Fruit fly (Drosophila melanogaster) whole organism, embryonic: ENCODE results near the gene CG11396.
A peak's percentile ranks its signal among the peaks of the same experiment; 100 is the strongest.

ENCODE experiments used
- Bgb ChIP-seq: fragments of 200-800 bp; sonication (Bioruptor generic); IDR thresholded peaks from 2 replicates; pipeline ENCODE4 v1.3.6; 2022; ENCODE audit warnings: missing biosample characterization, missing genetic modification characterization; ENCODE audit not compliant: partially characterized antibody
- CG10274 ChIP-seq: fragments of 200-800 bp; sonication (Bioruptor generic); optimal IDR thresholded peaks from 3 replicates; lab custom pipeline; 2017; ENCODE audit warnings: missing biosample characterization, mild to moderate bottlenecking, missing genetic modification characterization
- CG11398 ChIP-seq: fragments of 200-800 bp; sonication (Bioruptor generic); optimal IDR thresholded peaks from 2 replicates; lab custom pipeline; 2016; ENCODE audit warnings: missing biosample characterization, missing genetic modification characterization
- CG11504 ChIP-seq: fragments of 200-800 bp; sonication (Bioruptor generic); optimal IDR thresholded peaks from 3 replicates; lab custom pipeline; 2019; ENCODE audit warnings: missing biosample characterization, mild to moderate bottlenecking, missing genetic modification characterization, moderate library complexity
- CG11560 ChIP-seq: fragments of 200-800 bp; sonication (Bioruptor generic); IDR thresholded peaks from 3 replicates; pipeline ENCODE4 v1.3.6; 2022; ENCODE audit warnings: missing biosample characterization, missing genetic modification characterization
- CG12219 ChIP-seq: fragments of 200-800 bp; sonication (Bioruptor generic); optimal IDR thresholded peaks from 3 replicates; lab custom pipeline; 2018; ENCODE audit warnings: missing biosample characterization, mild to moderate bottlenecking, missing genetic modification characterization
- CG12391 ChIP-seq: fragments of 200-800 bp; sonication (Bioruptor generic); optimal IDR thresholded peaks from 3 replicates; lab custom pipeline; 2018; ENCODE audit warnings: missing biosample characterization, mild to moderate bottlenecking, missing genetic modification characterization, moderate library complexity
- CG15269 ChIP-seq: fragments of 200-800 bp; sonication (Bioruptor generic); optimal IDR thresholded peaks from 2 replicates; lab custom pipeline; 2018; ENCODE audit warnings: missing biosample characterization, mild to moderate bottlenecking, missing genetic modification characterization, moderate library complexity
- CG18599 ChIP-seq: fragments of 200-800 bp; sonication (Bioruptor generic); optimal IDR thresholded peaks from 3 replicates; lab custom pipeline; 2017; ENCODE audit warnings: missing biosample characterization, missing genetic modification characterization, mild to moderate bottlenecking, moderate library complexity, missing genetic modification reagents
- CG2120 ChIP-seq: fragments of 200-800 bp; sonication (Bioruptor generic); optimal IDR thresholded peaks from 3 replicates; lab custom pipeline; 2016; ENCODE audit warnings: missing biosample characterization, missing genetic modification characterization
- CG32532 ChIP-seq: fragments of 200-800 bp; sonication (Bioruptor generic); IDR thresholded peaks from 2 replicates; pipeline ENCODE4 v1.3.6; 2022; ENCODE audit warnings: missing biosample characterization, missing genetic modification characterization
- CG4820 ChIP-seq: fragments of 200-800 bp; sonication (Bioruptor generic); optimal IDR thresholded peaks from 3 replicates; lab custom pipeline; 2016; ENCODE audit warnings: missing biosample characterization, missing genetic modification characterization
- CG5245 ChIP-seq: fragments of 200-800 bp; sonication (Bioruptor generic); optimal IDR thresholded peaks from 3 replicates; lab custom pipeline; 2016; ENCODE audit warnings: missing biosample characterization, missing genetic modification characterization
- CG6765 ChIP-seq: fragments of 200-800 bp; sonication (Bioruptor generic); optimal IDR thresholded peaks from 3 replicates; lab custom pipeline; 2017; ENCODE audit warnings: missing biosample characterization, mild to moderate bottlenecking, missing genetic modification characterization
- CG7271 ChIP-seq: fragments of 200-800 bp; sonication (Bioruptor generic); optimal IDR thresholded peaks from 2 replicates; lab custom pipeline; 2018; ENCODE audit warnings: missing biosample characterization, mild to moderate bottlenecking, missing genetic modification characterization, moderate library complexity
- CG7786 ChIP-seq: fragments of 200-800 bp; sonication (Bioruptor generic); optimal IDR thresholded peaks from 2 replicates; lab custom pipeline; 2016; ENCODE audit warnings: missing biosample characterization, missing genetic modification characterization
- CG7987 ChIP-seq: fragments of 200-800 bp; sonication (Bioruptor generic); optimal IDR thresholded peaks from 2 replicates; lab custom pipeline; 2018; ENCODE audit warnings: missing biosample characterization, mild to moderate bottlenecking, missing genetic modification characterization, moderate library complexity
- CG8924 ChIP-seq: fragments of 200-800 bp; optimal IDR thresholded peaks from 3 replicates; lab custom pipeline; 2019; ENCODE audit warnings: missing biosample characterization, mild to moderate bottlenecking, missing genetic modification characterization, moderate library complexity
- Chrac-16 ChIP-seq: fragments of 200-800 bp; sonication (Bioruptor generic); optimal IDR thresholded peaks from 3 replicates; lab custom pipeline; 2016; ENCODE audit warnings: missing biosample characterization, missing genetic modification characterization
- D ChIP-seq, 2 experiments: fragments of 200-800 bp in 1 of 2; fragments of >200 bp in 1 of 2; sonication (Bioruptor generic) in 1 of 2; optimal IDR thresholded peaks; 2 replicates in 1 of 2; 3 replicates in 1 of 2; lab custom pipeline; 2017; ENCODE audit warnings: mild to moderate bottlenecking in 1 of 2, missing biosample characterization in 1 of 2, missing genetic modification characterization in 1 of 2, missing genetic modification reagents in 1 of 2
- D19B ChIP-seq: fragments of 200-800 bp; sonication (Bioruptor generic); optimal IDR thresholded peaks from 2 replicates; lab custom pipeline; 2017; ENCODE audit warnings: missing biosample characterization, mild to moderate bottlenecking, missing genetic modification characterization
- Dfd ChIP-seq, 2 experiments: fragments of >200 bp; optimal IDR thresholded peaks; 2 replicates each; lab custom pipeline; 2017; ENCODE audit warnings: missing biosample characterization in 2 of 2, missing genetic modification characterization in 2 of 2
- Dp ChIP-seq: fragments of 200-800 bp; sonication (Bioruptor generic); optimal IDR thresholded peaks from 2 replicates; lab custom pipeline; 2018; ENCODE audit warnings: missing biosample characterization, mild to moderate bottlenecking, missing genetic modification characterization, moderate library complexity
- E2f2 ChIP-seq: fragments of 200-800 bp; sonication (Bioruptor generic); IDR thresholded peaks from 2 replicates; pipeline ENCODE4 v1.3.6; 2022; ENCODE audit warnings: missing biosample characterization, missing genetic modification characterization
- Elba2 ChIP-seq: fragments of 200-800 bp; sonication (Bioruptor generic); optimal IDR thresholded peaks from 3 replicates; lab custom pipeline; 2016; ENCODE audit warnings: missing biosample characterization, missing genetic modification characterization
- Gsc ChIP-seq: fragments of 200-800 bp; sonication (Bioruptor generic); IDR thresholded peaks from 2 replicates; pipeline ENCODE4 v1.3.6; 2022; ENCODE audit warnings: missing biosample characterization, missing genetic modification characterization
- Hey ChIP-seq: fragments of 200-800 bp; sonication (Bioruptor generic); optimal IDR thresholded peaks from 3 replicates; lab custom pipeline; 2018; ENCODE audit warnings: missing biosample characterization, mild to moderate bottlenecking, missing genetic modification characterization
- Hr78 ChIP-seq, 2 experiments: fragments of 200-800 bp in 1 of 2; fragments of >200 bp in 1 of 2; sonication (Bioruptor generic) in 1 of 2; optimal IDR thresholded peaks; 2 replicates each; lab custom pipeline; 2017 to 2019; ENCODE audit warnings: missing biosample characterization in 2 of 2, missing genetic modification characterization in 2 of 2, mild to moderate bottlenecking in 1 of 2, moderate library complexity in 1 of 2
- Lim3 ChIP-seq: fragments of 200-800 bp; sonication (Bioruptor generic); IDR thresholded peaks from 2 replicates; pipeline ENCODE4 v1.3.6; 2022; ENCODE audit warnings: missing biosample characterization, missing genetic modification characterization
- NK7.1 ChIP-seq: fragments of 200-800 bp; sonication (Bioruptor generic); optimal IDR thresholded peaks from 3 replicates; lab custom pipeline; 2016; ENCODE audit warnings: missing biosample characterization, missing genetic modification characterization
- Usf ChIP-seq: fragments of 200-800 bp; sonication (Bioruptor generic); optimal IDR thresholded peaks from 2 replicates; lab custom pipeline; 2017; ENCODE audit warnings: missing genotype, missing biosample characterization, missing genetic modification characterization
- abd-A ChIP-seq: fragments of 200-800 bp; sonication (Bioruptor generic); optimal IDR thresholded peaks from 3 replicates; lab custom pipeline; 2019; ENCODE audit warnings: missing biosample characterization, mild to moderate bottlenecking, missing genetic modification characterization, moderate library complexity
- bbx ChIP-seq: fragments of 200-800 bp; sonication (Bioruptor generic); IDR thresholded peaks from 2 replicates; pipeline ENCODE4 v1.3.6; 2022; ENCODE audit warnings: missing biosample characterization, missing genetic modification characterization; ENCODE audit not compliant: partially characterized antibody
- chn ChIP-seq: fragments of 200-800 bp; sonication (Bioruptor generic); optimal IDR thresholded peaks from 2 replicates; lab custom pipeline; 2016; ENCODE audit warnings: missing biosample characterization, missing genetic modification characterization
- emc ChIP-seq: fragments of 200-800 bp; sonication (Bioruptor generic); optimal IDR thresholded peaks from 2 replicates; lab custom pipeline; 2016; ENCODE audit warnings: missing biosample characterization, missing genetic modification characterization
- eve ChIP-seq, 2 experiments: fragments of >200 bp; optimal IDR thresholded peaks; 2 replicates each; lab custom pipeline; 2017; ENCODE audit warnings: missing biosample characterization in 2 of 2, missing genetic modification characterization in 2 of 2
- eyg ChIP-seq: fragments of 200-800 bp; sonication (Bioruptor generic); optimal IDR thresholded peaks from 3 replicates; lab custom pipeline; 2016; ENCODE audit warnings: missing biosample characterization, missing genetic modification characterization
- fd96Cb ChIP-seq: fragments of 200-800 bp; sonication (Bioruptor generic); optimal IDR thresholded peaks from 2 replicates; lab custom pipeline; 2018; ENCODE audit warnings: missing biosample characterization, mild to moderate bottlenecking, missing genetic modification characterization, moderate library complexity
- gcm2 ChIP-seq: fragments of 200-800 bp; sonication (Bioruptor generic); optimal IDR thresholded peaks from 2 replicates; lab custom pipeline; 2016; ENCODE audit warnings: missing biosample characterization, missing genetic modification characterization
- gem ChIP-seq: fragments of 200-800 bp; sonication (Bioruptor generic); optimal IDR thresholded peaks from 2 replicates; lab custom pipeline; 2019; ENCODE audit warnings: missing biosample characterization, mild to moderate bottlenecking, missing genetic modification characterization, moderate library complexity
- grau ChIP-seq: fragments of 200-800 bp; optimal IDR thresholded peaks from 3 replicates; lab custom pipeline; 2019; ENCODE audit warnings: missing biosample characterization, mild to moderate bottlenecking, missing genetic modification characterization, moderate library complexity
- her ChIP-seq: fragments of 200-800 bp; sonication (Bioruptor generic); optimal IDR thresholded peaks from 2 replicates; lab custom pipeline; 2016; ENCODE audit warnings: missing biosample characterization, missing genetic modification characterization
- jing ChIP-seq: fragments of 200-800 bp; sonication (Bioruptor generic); optimal IDR thresholded peaks from 2 replicates; lab custom pipeline; 2018; ENCODE audit warnings: missing biosample characterization, mild to moderate bottlenecking, missing genetic modification characterization
- ken ChIP-seq: fragments of 200-800 bp; sonication (Bioruptor generic); IDR thresholded peaks from 3 replicates; pipeline ENCODE4 v1.3.6; 2022; ENCODE audit warnings: missing biosample characterization, missing genetic modification characterization
- maf-S ChIP-seq: fragments of 200-800 bp; sonication (Bioruptor generic); optimal IDR thresholded peaks from 2 replicates; lab custom pipeline; 2016; ENCODE audit warnings: missing biosample characterization, missing genetic modification characterization
- pnt ChIP-seq: fragments of 200-800 bp; sonication (Bioruptor generic); optimal IDR thresholded peaks from 3 replicates; lab custom pipeline; 2016; ENCODE audit warnings: missing biosample characterization, missing genetic modification characterization
- ranshi ChIP-seq: fragments of 200-800 bp; sonication (Bioruptor generic); IDR thresholded peaks from 2 replicates; pipeline ENCODE4 v1.3.6; 2022; ENCODE audit warnings: missing biosample characterization, missing genetic modification characterization
- sna ChIP-seq: fragments of 200-800 bp; sonication (Bioruptor generic); IDR thresholded peaks from 2 replicates; pipeline ENCODE4 v1.3.6; 2022; ENCODE audit warnings: missing biosample characterization, missing genetic modification characterization; ENCODE audit not compliant: partially characterized antibody
- vnd ChIP-seq: fragments of 200-800 bp; sonication (Bioruptor generic); IDR thresholded peaks from 3 replicates; pipeline ENCODE4 v1.3.6; 2022; ENCODE audit warnings: missing biosample characterization, missing genetic modification characterization; ENCODE audit not compliant: partially characterized antibody

The CG11396 gene

dm6 chr3L:20798325-20798846, 10.4 kb upstream of the CG11396 start, which contains the start of the genes CG3698 and tzn (continued):
- TF ChIP-seq sna: no peak
- peak; percentile 87 for TF ChIP-seq chn (GFP tag; lab: Kevin White, UChicago)
- peak; percentile 87 for TF ChIP-seq CG4820 (GFP tag; lab: Kevin White, UChicago)
- peak; percentile 35 for TF ChIP-seq pnt (GFP tag; lab: Kevin White, UChicago)
- peak; percentile 98 for TF ChIP-seq CG7271 (tag; lab: Kevin White, UChicago)
- peak; percentile 96 for TF ChIP-seq CG32532 (GFP tag; lab: Robert Waterston, UW)
- TF ChIP-seq Gsc: no peak
- peak; percentile 95 for TF ChIP-seq ken
- TF ChIP-seq E2f2: peak; percentile 74
- peak; percentile 83 for TF ChIP-seq jing (GFP tag; lab: Kevin White, UChicago)
- TF ChIP-seq Hr78 (GFP tag; optimal IDR thresholded peaks at IDR 0.05; lab: Kevin White, UChicago): no peak
- TF ChIP-seq CG2120 (GFP tag; lab: Kevin White, UChicago): peak; percentile 63
- TF ChIP-seq CG8924 (tag; lab: Kevin White, UChicago): peak; percentile 78
- TF ChIP-seq gcm2 (GFP tag; lab: Kevin White, UChicago): peak; percentile 58
- TF ChIP-seq D19B (GFP tag; lab: Kevin White, UChicago): peak; percentile 86
- TF ChIP-seq Bgb (GFP tag; lab: Robert Waterston, UW): no peak
- TF ChIP-seq CG12391 (tag; lab: Kevin White, UChicago): peak; percentile 93
- TF ChIP-seq NK7.1 (GFP tag; lab: Kevin White, UChicago): peak; percentile 72
- TF ChIP-seq CG11560 (tag; lab: Robert Waterston, UW): peak; percentile 79; the same call in 2 of the 3 replicates
- TF ChIP-seq Chrac-16 (GFP tag; lab: Kevin White, UChicago): peak; percentile 77
- TF ChIP-seq eve (GFP tag; optimal IDR thresholded peaks at IDR 0.05; lab: Kevin White, UChicago): no peak
- TF ChIP-seq Dp (GFP tag; lab: Kevin White, UChicago): peak; percentile 57
- peak; percentile 84 for TF ChIP-seq Hey (tag; lab: Kevin White, UChicago)
- peak; percentile 88 for TF ChIP-seq CG12219
- TF ChIP-seq maf-S: peak; percentile 83
- no peak for TF ChIP-seq bbx (GFP tag; lab: Robert Waterston, UW)
- peak; percentile 82 for TF ChIP-seq emc (GFP tag; lab: Kevin White, UChicago)
- peak; percentile 79 for TF ChIP-seq fd96Cb (tag; lab: Kevin White, UChicago)
- TF ChIP-seq CG15269 (tag; lab: Kevin White, UChicago): no peak
- TF ChIP-seq D (optimal IDR thresholded peaks at IDR 0.05; lab: Kevin White, UChicago): peak; percentile 16
- TF ChIP-seq D (GFP tag; optimal IDR thresholded peaks at IDR 0.05; lab: Kevin White, UChicago): peak; percentile 94
- TF ChIP-seq CG7987 (GFP tag; lab: Kevin White, UChicago): peak; percentile 99
- TF ChIP-seq CG11398: peak; percentile 84
- TF ChIP-seq Usf (GFP tag; lab: Kevin White, UChicago): peak; percentile 93
- peak; percentile 82 for TF ChIP-seq eyg (GFP tag; lab: Kevin White, UChicago)
- TF ChIP-seq CG5245 (GFP tag; lab: Kevin White, UChicago): peak; percentile 88
- no peak for TF ChIP-seq CG11504
- TF ChIP-seq abd-A (tag; lab: Kevin White, UChicago): no peak
- TF ChIP-seq Lim3 (GFP tag; lab: Robert Waterston, UW): peak; percentile 74
- peak; percentile 79 for TF ChIP-seq her (GFP tag; lab: Kevin White, UChicago)
- no peak for TF ChIP-seq vnd (GFP tag; lab: Robert Waterston, UW)
- peak; percentile 94 for TF ChIP-seq ranshi (GFP tag; lab: Robert Waterston, UW)
- TF ChIP-seq Dfd (GFP tag; optimal IDR thresholded peaks at IDR 0.05; lab: Kevin White, UChicago): no peak
- peak; percentile 97 for TF ChIP-seq CG6765 (GFP tag; lab: Kevin White, UChicago)
- TF ChIP-seq CG7786 (GFP tag; lab: Kevin White, UChicago): peak; percentile 62
- peak; percentile 57 for TF ChIP-seq Elba2
- TF ChIP-seq CG18599: peak; percentile 93
- TF ChIP-seq grau (tag; lab: Kevin White, UChicago): peak; percentile 84
- TF ChIP-seq CG10274: peak; percentile 88
- TF ChIP-seq gem (tag; lab: Kevin White, UChicago): no peak
